Worm (Caenorhabditis elegans) whole organism, young adult: ENCODE measurements around the gene srt-43.

Source experiments
- D2030.7 ChIP-seq: fragments of 200-800 bp; sonication (Bioruptor generic); IDR thresholded peaks from 2 replicates; pipeline ENCODE4 v1.3.6; 2022; ENCODE audit warnings: missing genetic modification reagents, missing genetic modification characterization, missing compliant biosample characterization
- F33H1.4 ChIP-seq: fragments of 200-800 bp; sonication (Bioruptor generic); IDR thresholded peaks from 2 replicates; pipeline ENCODE4 v1.3.6; 2022; ENCODE audit warnings: missing genetic modification reagents, missing genetic modification characterization, missing compliant biosample characterization
- F39B2.1 ChIP-seq: fragments of 200-800 bp; sonication (Bioruptor generic); IDR thresholded peaks from 2 replicates; pipeline ENCODE4 v1.3.6; 2022; ENCODE audit warnings: missing genetic modification reagents, missing genetic modification characterization, missing compliant biosample characterization
- F49E8.2 ChIP-seq: sonication (generic microtip); optimal IDR thresholded peaks from 3 replicates; lab custom pipeline; 2017; ENCODE audit warnings: missing genetic modification characterization, mild to moderate bottlenecking, missing compliant biosample characterization, antibody characterized with exemption, moderate library complexity; ENCODE audit not compliant: insufficient read depth
- F52B5.7 ChIP-seq: sonication (generic microtip); optimal IDR thresholded peaks from 2 replicates; lab custom pipeline; 2016; ENCODE audit warnings: mild to moderate bottlenecking, missing genetic modification characterization, missing compliant biosample characterization
- F55B11.4 ChIP-seq: sonication (generic microtip); optimal IDR thresholded peaks from 2 replicates; lab custom pipeline; 2016; ENCODE audit warnings: missing compliant biosample characterization, missing genetic modification characterization, borderline replicate concordance; ENCODE audit not compliant: insufficient read depth
- F57A8.1 ChIP-seq: fragments of 200-800 bp; sonication (Bioruptor generic); optimal IDR thresholded peaks from 2 replicates; lab custom pipeline; 2018; ENCODE audit warnings: mild to moderate bottlenecking, missing genetic modification characterization, moderate library complexity, missing compliant biosample characterization
- F57C9.4 ChIP-seq: sonication (generic microtip); optimal IDR thresholded peaks from 2 replicates; lab custom pipeline; 2017; ENCODE audit warnings: mild to moderate bottlenecking, missing genetic modification characterization, missing compliant biosample characterization
- K11D2.4 ChIP-seq: fragments of 200-800 bp; sonication (Bioruptor generic); IDR thresholded peaks from 2 replicates; pipeline ENCODE4 v1.3.6; 2022; ENCODE audit warnings: missing genetic modification reagents, missing genetic modification characterization, missing compliant biosample characterization
- T07F8.4 ChIP-seq: sonication (generic microtip); optimal IDR thresholded peaks from 2 replicates; lab custom pipeline; 2016; ENCODE audit warnings: mild to moderate bottlenecking, missing genetic modification characterization, moderate library complexity, missing compliant biosample characterization
- Y53G8AR.9 ChIP-seq: fragments of 200-800 bp; sonication (Bioruptor generic); conservative IDR thresholded peaks from 2 replicates; pipeline ENCODE4 v1.3.6; 2022; ENCODE audit warnings: missing genetic modification reagents, missing genetic modification characterization, missing compliant biosample characterization
- Y67H2A.10 ChIP-seq: fragments of 200-800 bp; sonication (Bioruptor generic); conservative IDR thresholded peaks from 2 replicates; pipeline ENCODE4 v1.3.6; 2022; ENCODE audit warnings: missing genetic modification reagents, missing genetic modification characterization, missing compliant biosample characterization
- Y95B8A.8 ChIP-seq: fragments of 200-800 bp; sonication (Bioruptor generic); IDR thresholded peaks from 2 replicates; pipeline ENCODE4 v1.3.6; 2022; ENCODE audit warnings: missing genetic modification reagents, missing genetic modification characterization, missing compliant biosample characterization
- atf-7 ChIP-seq: sonication (generic microtip); optimal IDR thresholded peaks from 2 replicates; lab custom pipeline; 2017; ENCODE audit warnings: mild to moderate bottlenecking, missing genetic modification characterization, missing compliant biosample characterization
- attf-5 ChIP-seq: fragments of 200-800 bp; sonication (Bioruptor generic); optimal IDR thresholded peaks from 2 replicates; lab custom pipeline; 2018; ENCODE audit warnings: mild to moderate bottlenecking, missing genetic modification characterization, missing compliant biosample characterization
- bed-1 ChIP-seq: fragments of 200-800 bp; sonication (Bioruptor generic); IDR thresholded peaks from 2 replicates; pipeline ENCODE4 v1.3.6; 2022; ENCODE audit warnings: missing genetic modification reagents, missing genetic modification characterization, missing compliant biosample characterization
- ceh-100 ChIP-seq: fragments of 200-800 bp; sonication (Bioruptor generic); IDR thresholded peaks from 2 replicates; pipeline ENCODE4 v1.3.6; 2022; ENCODE audit warnings: missing genetic modification reagents, missing genetic modification characterization, missing compliant biosample characterization
- ceh-58 ChIP-seq: fragments of 200-800 bp; sonication (Bioruptor generic); IDR thresholded peaks from 2 replicates; pipeline ENCODE4 v1.3.6; 2022; ENCODE audit warnings: missing genetic modification characterization, missing compliant biosample characterization
- ceh-79 ChIP-seq: sonication (generic microtip); optimal IDR thresholded peaks from 2 replicates; lab custom pipeline; 2017; ENCODE audit warnings: mild to moderate bottlenecking, missing genetic modification characterization, missing compliant biosample characterization
- die-1 ChIP-seq: sonication (generic microtip); optimal IDR thresholded peaks from 2 replicates; lab custom pipeline; 2016; ENCODE audit warnings: missing genotype, mild to moderate bottlenecking, missing genetic modification characterization, missing compliant biosample characterization
- dpff-1 ChIP-seq: sonication (generic microtip); optimal IDR thresholded peaks from 2 replicates; lab custom pipeline; 2017; ENCODE audit warnings: mild to moderate bottlenecking, missing genetic modification characterization, missing compliant biosample characterization
- egrh-3 ChIP-seq: fragments of 200-800 bp; sonication (Bioruptor generic); IDR thresholded peaks from 2 replicates; pipeline ENCODE4 v1.3.6; 2022; ENCODE audit warnings: missing genetic modification reagents, missing genetic modification characterization, missing compliant biosample characterization
- ekl-4 ChIP-seq: fragments of 200-800 bp; sonication (Bioruptor generic); IDR thresholded peaks from 2 replicates; pipeline ENCODE4 v1.3.6; 2022; ENCODE audit warnings: missing genetic modification reagents, missing genetic modification characterization, missing compliant biosample characterization
- hmg-1.2 ChIP-seq: fragments of 200-800 bp; sonication (Bioruptor generic); IDR thresholded peaks from 2 replicates; pipeline ENCODE4 v1.3.6; 2022; ENCODE audit warnings: missing genetic modification reagents, missing genetic modification characterization, missing compliant biosample characterization
- lin-35 ChIP-seq, 3 experiments: fragments of 150-350 bp in 2 of 3; sonication (generic microtip) in 1 of 3; optimal IDR thresholded peaks; 2 replicates each; lab custom pipeline; 2014 to 2018; ENCODE audit warnings: missing biosample characterization in 3 of 3, missing genetic modification characterization in 3 of 3, missing genetic modification reagents in 3 of 3
- lin-40 ChIP-seq: sonication (generic microtip); optimal IDR thresholded peaks from 2 replicates; lab custom pipeline; 2016; ENCODE audit warnings: missing genetic modification characterization, mild to moderate bottlenecking, missing compliant biosample characterization, missing genotype, missing genetic modification reagents
- madf-10 ChIP-seq: sonication (generic microtip); optimal IDR thresholded peaks from 2 replicates; lab custom pipeline; 2016; ENCODE audit warnings: mild to moderate bottlenecking, missing genetic modification characterization, missing compliant biosample characterization
- madf-6 ChIP-seq: fragments of 200-800 bp; sonication (Bioruptor generic); IDR thresholded peaks from 2 replicates; pipeline ENCODE4 v1.3.6; 2022; ENCODE audit warnings: missing genetic modification reagents, missing genetic modification characterization, missing compliant biosample characterization
- madf-8 ChIP-seq: fragments of 200-800 bp; sonication (Bioruptor generic); conservative IDR thresholded peaks from 2 replicates; pipeline ENCODE4 v1.3.6; 2022; ENCODE audit warnings: missing genetic modification reagents, missing genetic modification characterization, missing compliant biosample characterization
- mcd-1 ChIP-seq: fragments of 200-800 bp; sonication (Bioruptor generic); IDR thresholded peaks from 2 replicates; pipeline ENCODE4 v1.3.6; 2022; ENCODE audit warnings: missing genetic modification reagents, missing genetic modification characterization, missing compliant biosample characterization
- nfya-1 ChIP-seq: sonication (generic microtip); optimal IDR thresholded peaks from 2 replicates; lab custom pipeline; 2017; ENCODE audit warnings: antibody characterized with exemption, missing compliant biosample characterization, missing genetic modification characterization, borderline replicate concordance; ENCODE audit not compliant: insufficient read depth
- pha-4 ChIP-seq: fragments of 150-350 bp; sonication (generic microtip); optimal IDR thresholded peaks from 2 replicates; lab custom pipeline; 2014; ENCODE audit warnings: missing biosample characterization, missing genetic modification reagents, missing genetic modification characterization
- sdz-38 ChIP-seq: sonication (generic microtip); optimal IDR thresholded peaks from 2 replicates; lab custom pipeline; 2016; ENCODE audit warnings: missing genotype, missing genetic modification characterization, missing compliant biosample characterization
- sea-2 ChIP-seq: fragments of 200-800 bp; sonication (Bioruptor generic); IDR thresholded peaks from 2 replicates; pipeline ENCODE4 v1.3.6; 2022; ENCODE audit warnings: missing genetic modification characterization, missing compliant biosample characterization
- sptf-2 ChIP-seq: fragments of 200-800 bp; sonication (Bioruptor generic); optimal IDR thresholded peaks from 2 replicates; lab custom pipeline; 2018; ENCODE audit warnings: mild to moderate bottlenecking, missing genetic modification characterization, missing compliant biosample characterization
- tbx-9 ChIP-seq: sonication (generic microtip); optimal IDR thresholded peaks from 2 replicates; lab custom pipeline; 2016; ENCODE audit warnings: borderline replicate concordance, missing genetic modification characterization, inconsistent platforms, missing compliant biosample characterization
- ztf-18 ChIP-seq: sonication (generic microtip); optimal IDR thresholded peaks from 2 replicates; lab custom pipeline; 2016; ENCODE audit warnings: missing genotype, mild to moderate bottlenecking, missing genetic modification characterization, missing compliant biosample characterization
- ztf-22 ChIP-seq: fragments of 200-800 bp; sonication (Bioruptor generic); optimal IDR thresholded peaks from 2 replicates; lab custom pipeline; 2018; ENCODE audit warnings: mild to moderate bottlenecking, missing genetic modification characterization, moderate library complexity, missing compliant biosample characterization
- ztf-26 ChIP-seq: sonication (generic microtip); optimal IDR thresholded peaks from 2 replicates; lab custom pipeline; 2017; ENCODE audit warnings: missing genetic modification characterization, missing compliant biosample characterization

The srt-43 gene

DNA sequence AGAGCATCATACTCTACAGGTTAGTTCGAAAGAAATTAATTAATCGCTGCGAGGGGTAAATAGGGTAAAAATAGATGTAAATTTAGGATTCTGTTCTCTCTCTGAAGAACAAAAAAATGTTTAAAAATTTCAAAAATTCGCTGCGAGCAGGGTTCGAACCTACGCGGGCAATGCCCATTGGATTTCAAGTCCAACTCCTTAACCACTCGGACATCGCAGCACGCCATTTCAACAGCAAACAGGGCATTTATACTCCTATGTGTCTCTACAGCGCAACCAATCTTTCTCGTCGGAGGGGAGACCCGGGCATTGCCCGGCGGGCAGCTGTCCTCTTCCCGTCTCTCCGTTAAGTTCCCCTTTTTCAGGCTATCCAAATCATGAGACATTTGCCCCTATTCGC lies 11.2 kb downstream of the srt-43 start (continued):
- TF ChIP-seq madf-6 (GFP tag; lab: Robert Waterston, UW) (no peak), nfya-1 (no peak), bed-1 (no peak), F52B5.7 (tag; lab: Kevin White, UChicago) (peak; percentile 66), dpff-1 (tag; lab: Kevin White, UChicago) (no peak), attf-5 (peak; percentile 81), F33H1.4 (GFP tag; lab: Robert Waterston, UW) (no peak; the same call in 1 of the 2 replicates), sptf-2 (GFP tag; lab: Kevin White, UChicago) (peak; percentile 59), sea-2 (GFP tag; lab: Robert Waterston, UW) (0 out of 2 replicates have a peak, but pooled peaks have one; percentile 45), lin-40 (tag; lab: Kevin White, UChicago) (peak; percentile 14), tbx-9 (no peak), ztf-26 (tag; lab: Kevin White, UChicago) (peak; percentile 51), T07F8.4 (tag; lab: Kevin White, UChicago) (peak; percentile 71), Y53G8AR.9 (GFP tag; lab: Robert Waterston, UW) (no peak), ekl-4 (GFP tag; lab: Robert Waterston, UW) (peak; percentile 68; the same call in 1 of the 2 replicates), mcd-1 (GFP tag; lab: Robert Waterston, UW) (peak; percentile 72), lin-35 (GFP tag; optimal IDR thresholded peaks at IDR 0.05; lab: Kevin White, UChicago) (no peak), D2030.7 (GFP tag; lab: Robert Waterston, UW) (peak; percentile 68), F55B11.4 (tag; lab: Kevin White, UChicago) (no peak), F39B2.1 (GFP tag; lab: Robert Waterston, UW) (no peak), ceh-79 (tag; lab: Kevin White, UChicago) (peak; percentile 69), atf-7 (tag; lab: Kevin White, UChicago) (peak; percentile 4), madf-10 (peak; percentile 47), hmg-1.2 (peak; percentile 76), pha-4 (tag; lab: Kevin White, UChicago) (no peak), madf-8 (no peak), ztf-22 (GFP tag; lab: Kevin White, UChicago) (peak; percentile 21), F49E8.2 (tag; lab: Kevin White, UChicago) (no peak), Y67H2A.10 (GFP tag; lab: Robert Waterston, UW) (no peak), ceh-58 (GFP tag; lab: Robert Waterston, UW) (peak; percentile 83; the same call in 1 of the 2 replicates), die-1 (tag; lab: Kevin White, UChicago) (peak; percentile 89)

DNA sequence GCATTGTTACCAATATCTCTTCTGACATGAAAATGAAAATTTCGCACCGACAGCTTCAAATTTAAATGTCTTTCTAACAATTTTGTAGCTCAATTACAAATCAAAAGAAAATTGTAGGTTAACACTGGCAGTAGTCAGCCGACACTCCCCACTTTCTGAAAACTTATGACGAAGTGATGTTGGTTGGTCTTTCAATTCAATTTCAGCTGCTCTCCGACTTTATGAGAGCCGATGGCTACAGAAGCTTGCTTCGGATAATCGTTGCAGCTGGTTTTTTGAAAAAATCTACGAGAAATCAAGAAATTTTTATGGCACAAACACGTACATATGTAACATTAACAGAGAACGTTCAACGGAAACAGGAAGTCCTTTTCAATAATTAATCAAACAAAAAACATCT lies 15.8 kb downstream of the srt-43 start, which contains the start of gene sre-20:
Gene sre-20 (minus strand): TSS at position 101 of the 400 bp plus-strand sequence.
- no peak for TF ChIP-seq egrh-3 (GFP tag; lab: Robert Waterston, UW)
- TF ChIP-seq sdz-38 (tag; lab: Kevin White, UChicago) = no peak
- no peak for TF ChIP-seq ceh-100
- no peak for TF ChIP-seq F57A8.1 (GFP tag; lab: Kevin White, UChicago)
- no peak for TF ChIP-seq madf-6 (GFP tag; lab: Robert Waterston, UW)
- no peak for TF ChIP-seq Y95B8A.8
- no peak for TF ChIP-seq K11D2.4 (GFP tag; lab: Robert Waterston, UW)
- no peak for TF ChIP-seq ztf-18
- TF ChIP-seq F57C9.4 (tag; lab: Kevin White, UChicago) = no peak
